Fruit fly (Drosophila melanogaster): ENCODE measurements around the gene mnb.

The mnb gene

dm6 chrX:17850179-17850578, 36.8 kb downstream of the mnb start, which contains the start of the genes CG15814 and Spt7 (continued):
- TF ChIP-seq CG12236 (GFP tag; optimal IDR thresholded peaks at IDR 0.05) (peak; percentile 37), CoRest (tag; optimal IDR thresholded peaks at IDR 0.05) (peak; percentile 36), run (tag; optimal IDR thresholded peaks at IDR 0.05) (no peak), hbn (GFP tag; IDR thresholded peaks at IDR 0.05; ENCODE audit: partially characterized antibody) (peak; percentile 84), NC2β (GFP tag; optimal IDR thresholded peaks at IDR 0.05) (peak; percentile 40), Rfx (GFP tag; IDR thresholded peaks at IDR 0.05) (peak; percentile 66), maf-S (GFP tag; optimal IDR thresholded peaks at IDR 0.05) (peak; percentile 6), CG10462 (GFP tag; optimal IDR thresholded peaks at IDR 0.05) (no peak), CG2129 (GFP tag; IDR thresholded peaks at IDR 0.05; ENCODE audit: partially characterized antibody) (peak; percentile 54), ewg (GFP tag; optimal IDR thresholded peaks at IDR 0.05) (peak; percentile 26), crp (GFP tag; optimal IDR thresholded peaks at IDR 0.05) (peak; percentile 70 to 95), bowl (GFP tag; IDR thresholded peaks at IDR 0.05) (0 out of 2 replicates have a peak, but pooled peaks have one; percentile 8), CG17829 (tag; optimal IDR thresholded peaks at IDR 0.05) (peak; percentile 62), Xrp1 (GFP tag; IDR thresholded peaks at IDR 0.05) (0 out of 2 replicates have a peak, but pooled peaks have one; percentile 24), vvl (GFP tag; IDR thresholded peaks at IDR 0.05) (peak; percentile 18; the same call in 1 of the 2 replicates), CG13296 (GFP tag; optimal IDR thresholded peaks at IDR 0.05) (peak; percentile 48), yki (optimal IDR thresholded peaks at IDR 0.05) (no peak), en (GFP tag; optimal IDR thresholded peaks at IDR 0.05) (no peak), sug (tag; optimal IDR thresholded peaks at IDR 0.05) (peak; percentile 40), Nf-YC (tag; optimal IDR thresholded peaks at IDR 0.05) (peak; percentile 33), CG1233 (GFP tag; optimal IDR thresholded peaks at IDR 0.05) (peak; percentile 2), jumu (GFP tag; optimal IDR thresholded peaks at IDR 0.05) (no peak), CG3838 (GFP tag; optimal IDR thresholded peaks at IDR 0.05) (peak; percentile 15), CG14710 (tag; optimal IDR thresholded peaks at IDR 0.05) (peak; percentile 70), CG32532 (GFP tag; IDR thresholded peaks at IDR 0.05) (no peak), HHEX (GFP tag; optimal IDR thresholded peaks at IDR 0.05) (peak; percentile 30), Hsf (GFP tag; optimal IDR thresholded peaks at IDR 0.05) (peak; percentile 15), ap (GFP tag; IDR thresholded peaks at IDR 0.05) (no peak), CG10209 (GFP tag; optimal IDR thresholded peaks at IDR 0.05) (peak; percentile 58), gfzf (GFP tag; optimal IDR thresholded peaks at IDR 0.05) (peak; percentile 26), CG6683 (GFP tag; optimal IDR thresholded peaks at IDR 0.05) (peak; percentile 31), CG34376 (GFP tag; optimal IDR thresholded peaks at IDR 0.05) (peak; percentile 73), CG13775 (GFP tag; optimal IDR thresholded peaks at IDR 0.05) (peak; percentile 17), CG15514 (GFP tag; optimal IDR thresholded peaks at IDR 0.05) (peak; percentile 85), Med (GFP tag) (peak; percentile 94), CG16863 (GFP tag; optimal IDR thresholded peaks at IDR 0.05) (peak; percentile 30), CG9215 (GFP tag; IDR thresholded peaks at IDR 0.05) (no peak), fd3F (GFP tag; optimal IDR thresholded peaks at IDR 0.05) (peak; percentile 12), CG7963 (GFP tag; IDR thresholded peaks at IDR 0.05; ENCODE audit: partially characterized antibody) (peak; percentile 81), CTCF (GFP tag; optimal IDR thresholded peaks at IDR 0.05) (peak; percentile 53), twi (tag; optimal IDR thresholded peaks at IDR 0.05) (peak; percentile 27), YL-1 (GFP tag; optimal IDR thresholded peaks at IDR 0.05) (peak; percentile 78), CG10267 (tag; optimal IDR thresholded peaks at IDR 0.05) (peak; percentile 60), vnd (GFP tag; IDR thresholded peaks at IDR 0.05; ENCODE audit: partially characterized antibody) (peak; percentile 75), zfh1 (GFP tag; IDR thresholded peaks at IDR 0.05) (peak; percentile 52; the same call in 1 of the 3 replicates), croc (GFP tag; conservative IDR thresholded peaks at IDR 0.05) (peak; percentile 58; the same call in 2 of the 3 replicates), NfI (GFP tag; optimal IDR thresholded peaks at IDR 0.05) (peak; percentile 34), CG4282 (GFP tag; optimal IDR thresholded peaks at IDR 0.05) (peak; percentile 31), CG4360 (GFP tag; IDR thresholded peaks at IDR 0.05) (0 out of 2 replicates have a peak, but pooled peaks have one; percentile 8), CG15269 (tag; optimal IDR thresholded peaks at IDR 0.05) (no peak), wdn (GFP tag; IDR thresholded peaks at IDR 0.05) (0 out of 2 replicates have a peak, but pooled peaks have one; percentile 24)

Measured in whole organism, embryonic.